Worm (Caenorhabditis elegans): ENCODE results near the gene Y116F11B.8.

The Y116F11B.8 gene

ce11 chrV:19857334-19857733 lies at the start of gene Y116F11B.8:
Y116F11B.8 (plus strand) TSS chrV:19857634.
- no peak for TF ChIP-seq W03F9.2 (tag; optimal IDR thresholded peaks at IDR 0.05)
- TF ChIP-seq him-1 (tag; optimal IDR thresholded peaks at IDR 0.05), result no peak
- no peak for TF ChIP-seq dao-5 (tag; optimal IDR thresholded peaks at IDR 0.05)

ce11 chrV:19814833-19815232 lies 42.6 kb upstream of the Y116F11B.8 start, which contains the start of gene daf-28:
daf-28 (plus strand) TSS chrV:19815133.
- no peak for TF ChIP-seq him-1 (tag; optimal IDR thresholded peaks at IDR 0.05)
- TF ChIP-seq dao-5 (tag; optimal IDR thresholded peaks at IDR 0.05), result no peak
- no peak for TF ChIP-seq W03F9.2 (tag; optimal IDR thresholded peaks at IDR 0.05)

ce11 chrV:19820178-19820577 lies 37.3 kb upstream of the Y116F11B.8 start:
- TF ChIP-seq him-1 (tag; optimal IDR thresholded peaks at IDR 0.05) (no peak), dao-5 (tag; optimal IDR thresholded peaks at IDR 0.05) (no peak)

ce11 chrV:19822093-19822492 lies 35.3 kb upstream of the Y116F11B.8 start, which contains the start of gene Y116F11B.17:
Y116F11B.17 (minus strand) TSS chrV:19822193.
- no peak for TF ChIP-seq W03F9.2 (tag; optimal IDR thresholded peaks at IDR 0.05)
- TF ChIP-seq dao-5 (tag; optimal IDR thresholded peaks at IDR 0.05), result no peak
- TF ChIP-seq him-1 (tag; optimal IDR thresholded peaks at IDR 0.05), result no peak

- TF ChIP-seq W03F9.2 (tag; optimal IDR thresholded peaks at IDR 0.05) (no peak), him-1 (tag; optimal IDR thresholded peaks at IDR 0.05) (no peak), dao-5 (tag; optimal IDR thresholded peaks at IDR 0.05) (no peak)
Observed at ce11 chrV:19827481-19827880, 30.0 kb upstream of the Y116F11B.8 start.

- TF ChIP-seq dao-5 (tag; optimal IDR thresholded peaks at IDR 0.05) (no peak), him-1 (tag; optimal IDR thresholded peaks at IDR 0.05) (no peak), W03F9.2 (tag; optimal IDR thresholded peaks at IDR 0.05) (no peak)
Observed at ce11 chrV:19829225-19829624, 28.2 kb upstream of the Y116F11B.8 start.

- no peak for TF ChIP-seq W03F9.2 (tag; optimal IDR thresholded peaks at IDR 0.05)
- TF ChIP-seq him-1 (tag; optimal IDR thresholded peaks at IDR 0.05), result no peak
- no peak for TF ChIP-seq dao-5 (tag; optimal IDR thresholded peaks at IDR 0.05)
Observed at ce11 chrV:19830815-19831214, 26.6 kb upstream of the Y116F11B.8 start, which contains the start of gene pcp-4. pcp-4 (minus strand) TSS chrV:19831011.

- no peak for TF ChIP-seq him-1 (tag; optimal IDR thresholded peaks at IDR 0.05)
- TF ChIP-seq W03F9.2 (tag; optimal IDR thresholded peaks at IDR 0.05), result no peak
- no peak for TF ChIP-seq dao-5 (tag; optimal IDR thresholded peaks at IDR 0.05)
Observed at ce11 chrV:19831588-19831987, 25.8 kb upstream of the Y116F11B.8 start.

- no peak for TF ChIP-seq dao-5 (tag; optimal IDR thresholded peaks at IDR 0.05)
- TF ChIP-seq him-1 (tag; optimal IDR thresholded peaks at IDR 0.05), result no peak
- TF ChIP-seq W03F9.2 (tag; optimal IDR thresholded peaks at IDR 0.05), result no peak
Observed at ce11 chrV:19836142-19836541, 21.3 kb upstream of the Y116F11B.8 start, which contains the start of gene srw-38. srw-38 (plus strand) TSS chrV:19836442.

ce11 chrV:19845927-19846845 lies 11.2 kb upstream of the Y116F11B.8 start, which contains the start of gene Y116F11B.6:
Y116F11B.6 (minus strand) TSS chrV:19845977.
- TF ChIP-seq W03F9.2 (tag; optimal IDR thresholded peaks at IDR 0.05) (no peak), dao-5 (tag; optimal IDR thresholded peaks at IDR 0.05) (no peak), him-1 (tag; optimal IDR thresholded peaks at IDR 0.05) (no peak)

- TF ChIP-seq W03F9.2 (tag; optimal IDR thresholded peaks at IDR 0.05), result no peak
- TF ChIP-seq him-1 (tag; optimal IDR thresholded peaks at IDR 0.05), result no peak
- no peak for TF ChIP-seq dao-5 (tag; optimal IDR thresholded peaks at IDR 0.05)
Observed at ce11 chrV:19848014-19848413, 9.4 kb upstream of the Y116F11B.8 start, which contains the start of gene Y116F11B.7. Y116F11B.7 (plus strand) TSS chrV:19848314.

ce11 chrV:19853610-19854009 lies 3.8 kb upstream of the Y116F11B.8 start:
- no peak for TF ChIP-seq dao-5 (tag; optimal IDR thresholded peaks at IDR 0.05)
- no peak for TF ChIP-seq W03F9.2 (tag; optimal IDR thresholded peaks at IDR 0.05)
- TF ChIP-seq him-1 (tag; optimal IDR thresholded peaks at IDR 0.05), result no peak

- TF ChIP-seq W03F9.2 (tag; optimal IDR thresholded peaks at IDR 0.05) (no peak), him-1 (tag; optimal IDR thresholded peaks at IDR 0.05) (no peak), dao-5 (tag; optimal IDR thresholded peaks at IDR 0.05) (no peak)
Observed at ce11 chrV:19856335-19856734, 1.1 kb upstream of the Y116F11B.8 start.

- TF ChIP-seq dao-5 (tag; optimal IDR thresholded peaks at IDR 0.05), result no peak
- no peak for TF ChIP-seq W03F9.2 (tag; optimal IDR thresholded peaks at IDR 0.05)
- no peak for TF ChIP-seq him-1 (tag; optimal IDR thresholded peaks at IDR 0.05)
Observed at ce11 chrV:19856933-19857332, 501 bp upstream of the Y116F11B.8 start.

All from whole organism, L4/young adult.